Fruit fly (Drosophila melanogaster) whole organism, wandering third instar larva: ENCODE results near the gene tio.

Experiments used
- CG32264 ChIP-seq: fragments of 200-800 bp; sonication (Bioruptor generic); optimal IDR thresholded peaks from 2 replicates; lab custom pipeline; 2016; ENCODE audit warnings: missing biosample characterization, missing genetic modification characterization
- CrebA ChIP-seq: fragments of 200-800 bp; sonication (Bioruptor generic); optimal IDR thresholded peaks from 2 replicates; lab custom pipeline; 2016; ENCODE audit warnings: missing biosample characterization, mild to moderate bottlenecking, missing genetic modification characterization, borderline replicate concordance
- ey ChIP-seq: fragments of 200-800 bp; sonication (Bioruptor generic); optimal IDR thresholded peaks from 2 replicates; lab custom pipeline; 2016; ENCODE audit warnings: missing biosample characterization, missing genetic modification characterization
- fru ChIP-seq: fragments of 200-800 bp; sonication (Bioruptor generic); optimal IDR thresholded peaks from 3 replicates; lab custom pipeline; 2016; ENCODE audit warnings: missing biosample characterization, mild to moderate bottlenecking, missing genetic modification characterization
- usp ChIP-seq: fragments of >200 bp; optimal IDR thresholded peaks from 2 replicates; lab custom pipeline; 2017; ENCODE audit warnings: missing biosample characterization, missing genetic modification characterization

DNA sequence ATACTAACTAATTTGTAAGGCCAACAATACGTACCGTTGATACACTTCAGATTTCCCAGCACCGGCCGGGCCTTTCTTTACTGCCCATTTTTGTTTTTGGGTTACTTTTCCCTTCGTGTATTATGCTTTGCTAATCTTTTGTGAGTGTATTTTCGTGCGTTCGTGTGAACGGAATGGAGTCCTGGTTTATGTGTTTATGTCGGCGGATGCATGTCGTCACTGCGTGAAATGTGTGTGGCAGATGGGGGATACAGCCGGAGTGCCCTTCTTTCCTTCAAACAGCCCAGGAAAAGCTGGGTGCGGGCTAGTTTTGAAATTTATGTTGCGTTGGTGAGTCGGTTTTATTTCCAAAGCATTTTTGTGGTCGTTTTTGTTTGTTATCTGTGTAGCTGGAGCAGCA is 44.1 kb upstream of the tio start:
- TF ChIP-seq fru (GFP tag; lab: Kevin White, UChicago) (no peak), CrebA (no peak), usp (no peak), ey (GFP tag; lab: Kevin White, UChicago) (no peak), CG32264 (GFP tag; lab: Kevin White, UChicago) (no peak)
